Worm (Caenorhabditis elegans) whole organism, L4 larva: Measurements from ENCODE around the gene Y116A8C.38.

Source experiments
- F37D6.2 ChIP-seq: sonication (generic microtip); optimal IDR thresholded peaks from 2 replicates; lab custom pipeline; 2016; ENCODE audit warnings: mild to moderate bottlenecking, missing genetic modification characterization, missing compliant biosample characterization
- ces-1 ChIP-seq: fragments of 150-350 bp; sonication (generic microtip); optimal IDR thresholded peaks from 4 replicates; lab custom pipeline; 2014; ENCODE audit warnings: missing biosample characterization, missing genetic modification reagents, missing genetic modification characterization
- unc-39 ChIP-seq: sonication (generic microtip); optimal IDR thresholded peaks from 2 replicates; lab custom pipeline; 2017; ENCODE audit warnings: missing biosample characterization, missing genetic modification characterization

ce11 chrIV:17110882-17111281 is 20.5 kb upstream of the Y116A8C.38 start, which contains the start of gene sfa-1:
- TF ChIP-seq F37D6.2 (tag; lab: Kevin White, UChicago) (no peak), ces-1 (GFP tag; lab: Kevin White, UChicago) (no peak), unc-39 (tag; lab: Kevin White, UChicago) (no peak)
